Worm (Caenorhabditis elegans) whole organism, midembryonic: ENCODE measurements around the gene daf-3.

ENCODE experiments used
- cog-1 ChIP-seq: sonication (generic microtip); optimal IDR thresholded peaks from 2 replicates; lab custom pipeline; 2016; ENCODE audit warnings: missing genetic modification characterization, missing compliant biosample characterization
- flt-1 ChIP-seq: fragments of 200-800 bp; sonication (Bioruptor generic); IDR thresholded peaks from 2 replicates; pipeline ENCODE4 v1.3.6; 2022; ENCODE audit warnings: missing genetic modification characterization, missing compliant biosample characterization
- klf-2 ChIP-seq: fragments of 200-800 bp; sonication (Bioruptor generic); conservative IDR thresholded peaks from 2 replicates; pipeline ENCODE4 v1.3.6; 2022; ENCODE audit warnings: missing genetic modification reagents, missing genetic modification characterization, missing compliant biosample characterization
- ref-1 ChIP-seq: fragments of 200-800 bp; sonication (Bioruptor generic); conservative IDR thresholded peaks from 2 replicates; pipeline ENCODE4 v1.3.6; 2022; ENCODE audit warnings: missing genetic modification reagents, missing genetic modification characterization, missing compliant biosample characterization
- tab-1 ChIP-seq: fragments of 200-800 bp; sonication (Bioruptor generic); IDR thresholded peaks from 2 replicates; pipeline ENCODE4 v1.3.6; 2022; ENCODE audit warnings: missing genetic modification characterization, missing compliant biosample characterization
- ztf-29 ChIP-seq: fragments of 200-800 bp; sonication (Bioruptor generic); IDR thresholded peaks from 2 replicates; pipeline ENCODE4 v1.3.6; 2022; ENCODE audit warnings: missing genetic modification reagents, missing genetic modification characterization, missing compliant biosample characterization

DNA sequence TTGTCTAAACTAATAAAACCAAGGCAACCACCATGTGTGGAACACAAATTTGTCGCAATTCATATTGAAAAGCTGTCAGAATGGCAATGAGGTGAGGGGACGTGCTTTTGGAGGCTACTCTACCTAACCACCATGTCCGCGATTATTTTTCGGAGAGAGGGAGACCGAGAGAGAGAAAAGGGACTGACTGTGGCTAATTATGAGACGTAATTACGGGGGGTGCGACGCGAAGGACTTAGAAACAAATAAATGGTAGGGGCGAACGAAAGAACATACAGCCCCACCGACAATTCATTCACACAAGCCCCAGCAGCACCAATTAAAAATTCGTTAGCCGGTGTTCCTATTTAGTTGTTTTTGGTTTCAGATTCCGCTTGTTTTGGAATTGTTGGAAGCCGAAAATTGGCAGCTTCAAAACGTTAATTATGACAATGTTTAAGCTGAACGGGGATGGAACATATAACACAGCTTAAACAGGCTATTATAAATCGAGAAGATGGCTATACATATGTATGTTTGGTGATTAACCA lies 27.5 kb upstream of the daf-3 start:
- no peak for TF ChIP-seq cog-1 (tag; lab: Kevin White, UChicago)
- TF ChIP-seq ref-1, result no peak
- TF ChIP-seq tab-1, result 0 out of 2 replicates have a peak, but pooled peaks have one; percentile 43
- TF ChIP-seq ztf-29 (GFP tag; lab: Robert Waterston, UW), result no peak
- no peak for TF ChIP-seq flt-1 (GFP tag; lab: Robert Waterston, UW)
- no peak for TF ChIP-seq klf-2 (GFP tag; lab: Robert Waterston, UW)
